Fruit fly (Drosophila melanogaster) whole organism, embryonic: ENCODE data around the gene CG15803.

Source experiments
- Antp ChIP-seq: fragments of 200-800 bp; sonication (Bioruptor generic); optimal IDR thresholded peaks from 3 replicates; lab custom pipeline; 2016; ENCODE audit warnings: missing biosample characterization, missing genetic modification characterization
- Asciz ChIP-seq: fragments of 200-800 bp; sonication (Bioruptor generic); optimal IDR thresholded peaks from 2 replicates; lab custom pipeline; 2017; ENCODE audit warnings: missing biosample characterization, mild to moderate bottlenecking, missing genetic modification characterization, missing genetic modification reagents
- Bdp1 ChIP-seq: fragments of 200-800 bp; sonication (Bioruptor generic); optimal IDR thresholded peaks from 3 replicates; lab custom pipeline; 2016; ENCODE audit warnings: missing biosample characterization, missing genetic modification characterization
- Bteb2 ChIP-seq: fragments of 200-800 bp; sonication (Bioruptor generic); optimal IDR thresholded peaks from 2 replicates; lab custom pipeline; 2016; ENCODE audit warnings: missing biosample characterization, missing genetic modification characterization
- CG11085 ChIP-seq: fragments of 200-800 bp; sonication (Bioruptor generic); IDR thresholded peaks from 2 replicates; pipeline ENCODE4 v1.3.6; 2022; ENCODE audit warnings: missing biosample characterization, missing genetic modification characterization
- CG12744 ChIP-seq: fragments of 200-800 bp; sonication (Bioruptor generic); optimal IDR thresholded peaks from 2 replicates; lab custom pipeline; 2016; ENCODE audit warnings: missing biosample characterization, missing genetic modification characterization
- CG14441 ChIP-seq: fragments of 200-800 bp; sonication (Bioruptor generic); IDR thresholded peaks from 2 replicates; pipeline ENCODE4 v1.3.6; 2022; ENCODE audit warnings: missing biosample characterization, missing genetic modification characterization
- CG14667 ChIP-seq: fragments of 200-800 bp; sonication (Bioruptor generic); IDR thresholded peaks from 2 replicates; pipeline ENCODE4 v1.3.6; 2022; ENCODE audit warnings: missing biosample characterization, missing genetic modification characterization
- CG15601 ChIP-seq: fragments of 200-800 bp; sonication (Bioruptor generic); optimal IDR thresholded peaks from 3 replicates; lab custom pipeline; 2019; ENCODE audit warnings: missing biosample characterization, mild to moderate bottlenecking, missing genetic modification characterization, moderate library complexity
- CG30431 ChIP-seq: fragments of 200-800 bp; sonication (Bioruptor generic); optimal IDR thresholded peaks from 2 replicates; lab custom pipeline; 2017; ENCODE audit warnings: missing biosample characterization, missing genetic modification characterization
- CG31224 ChIP-seq: fragments of 200-800 bp; sonication (Bioruptor generic); IDR thresholded peaks from 2 replicates; pipeline ENCODE4 v1.3.6; 2022; ENCODE audit warnings: missing biosample characterization, missing genetic modification characterization
- CG31365 ChIP-seq: fragments of 200-800 bp; sonication (Bioruptor generic); optimal IDR thresholded peaks from 2 replicates; lab custom pipeline; 2018; ENCODE audit warnings: missing biosample characterization, mild to moderate bottlenecking, missing genetic modification characterization
- CG32767 ChIP-seq: fragments of 200-800 bp; sonication (Bioruptor generic); IDR thresholded peaks from 2 replicates; pipeline ENCODE4 v1.3.6; 2022; ENCODE audit warnings: missing biosample characterization, missing genetic modification characterization
- CG34422 ChIP-seq: fragments of 200-800 bp; sonication (Bioruptor generic); IDR thresholded peaks from 3 replicates; pipeline ENCODE4 v1.3.6; 2022; ENCODE audit warnings: missing biosample characterization, missing genetic modification characterization
- CG3726 ChIP-seq: fragments of 200-800 bp; sonication (Bioruptor generic); IDR thresholded peaks from 3 replicates; pipeline ENCODE4, ENCODE4 v1.3.6; 2022; ENCODE audit warnings: missing biosample characterization, missing genetic modification characterization
- CG4282 ChIP-seq: fragments of 200-800 bp; sonication (Bioruptor generic); optimal IDR thresholded peaks from 2 replicates; lab custom pipeline; 2016; ENCODE audit warnings: missing biosample characterization, missing genetic modification characterization
- CG4617 ChIP-seq: fragments of 200-800 bp; sonication (Bioruptor generic); optimal IDR thresholded peaks from 3 replicates; lab custom pipeline; 2016; ENCODE audit warnings: missing biosample characterization, missing genetic modification characterization, borderline replicate concordance
- CG5953 ChIP-seq: fragments of 200-800 bp; sonication (Bioruptor generic); IDR thresholded peaks from 2 replicates; pipeline ENCODE4 v1.3.6; 2022; ENCODE audit warnings: missing biosample characterization, missing genetic modification characterization
- CG6654 ChIP-seq: fragments of 200-800 bp; sonication (Bioruptor generic); optimal IDR thresholded peaks from 2 replicates; lab custom pipeline; 2017; ENCODE audit warnings: missing biosample characterization, mild to moderate bottlenecking, missing genetic modification characterization
- CG7963 ChIP-seq: fragments of 200-800 bp; sonication (Bioruptor generic); IDR thresholded peaks from 3 replicates; pipeline ENCODE4 v1.3.6; 2022; ENCODE audit warnings: missing biosample characterization, missing genetic modification characterization; ENCODE audit not compliant: partially characterized antibody
- CG9609 ChIP-seq: fragments of 200-800 bp; sonication (Bioruptor generic); optimal IDR thresholded peaks from 3 replicates; lab custom pipeline; 2016; ENCODE audit warnings: missing biosample characterization, missing genetic modification characterization
- Camta ChIP-seq: fragments of 200-800 bp; sonication (Bioruptor generic); optimal IDR thresholded peaks from 2 replicates; lab custom pipeline; 2016; ENCODE audit warnings: missing biosample characterization, missing genetic modification characterization
- CoRest ChIP-seq: fragments of 200-800 bp; sonication (Bioruptor generic); optimal IDR thresholded peaks from 3 replicates; lab custom pipeline; 2018; ENCODE audit warnings: missing biosample characterization, mild to moderate bottlenecking, missing genetic modification characterization, moderate library complexity
- D19A ChIP-seq: fragments of 200-800 bp; optimal IDR thresholded peaks from 3 replicates; lab custom pipeline; 2019; ENCODE audit warnings: missing biosample characterization, mild to moderate bottlenecking, missing genetic modification characterization, moderate library complexity
- Deaf1 ChIP-seq: fragments of 200-800 bp; optimal IDR thresholded peaks from 3 replicates; lab custom pipeline; 2019; ENCODE audit warnings: missing biosample characterization, mild to moderate bottlenecking, missing genetic modification characterization, moderate library complexity
- Dfd ChIP-seq, 2 experiments: fragments of >200 bp; optimal IDR thresholded peaks; 2 replicates each; lab custom pipeline; 2017; ENCODE audit warnings: missing biosample characterization in 2 of 2, missing genetic modification characterization in 2 of 2
- ERR ChIP-seq: fragments of 200-800 bp; sonication (Bioruptor generic); optimal IDR thresholded peaks from 2 replicates; lab custom pipeline; 2016; ENCODE audit warnings: missing biosample characterization, missing genetic modification characterization
- Ets65A ChIP-seq: fragments of 200-800 bp; sonication (Bioruptor generic); peaks from one replicate; lab custom pipeline; 2016; ENCODE audit warnings: missing biosample characterization, missing genetic modification characterization
- Fer2 ChIP-seq: fragments of 200-800 bp; sonication (Bioruptor generic); optimal IDR thresholded peaks from 2 replicates; lab custom pipeline; 2018; ENCODE audit warnings: missing biosample characterization, mild to moderate bottlenecking, missing genetic modification characterization, moderate library complexity
- GATAe ChIP-seq: fragments of 200-800 bp; sonication (Bioruptor generic); conservative IDR thresholded peaks from 2 replicates; pipeline ENCODE4 v1.3.6; 2022; ENCODE audit warnings: missing biosample characterization, missing genetic modification characterization
- HLHmδ ChIP-seq: fragments of 200-800 bp; sonication (Bioruptor generic); optimal IDR thresholded peaks from 2 replicates; lab custom pipeline; 2018; ENCODE audit warnings: missing biosample characterization, mild to moderate bottlenecking, missing genetic modification characterization, moderate library complexity
- HmgZ ChIP-seq: fragments of 200-800 bp; sonication (Bioruptor generic); optimal IDR thresholded peaks from 2 replicates; lab custom pipeline; 2018; ENCODE audit warnings: missing biosample characterization, mild to moderate bottlenecking, missing genetic modification characterization
- Hr78 ChIP-seq, 2 experiments: fragments of 200-800 bp in 1 of 2; fragments of >200 bp in 1 of 2; sonication (Bioruptor generic) in 1 of 2; optimal IDR thresholded peaks; 2 replicates each; lab custom pipeline; 2017 to 2019; ENCODE audit warnings: missing biosample characterization in 2 of 2, missing genetic modification characterization in 2 of 2, mild to moderate bottlenecking in 1 of 2, moderate library complexity in 1 of 2
- Lhr ChIP-seq: fragments of 200-800 bp; sonication (Bioruptor generic); optimal IDR thresholded peaks from 3 replicates; lab custom pipeline; 2017; ENCODE audit warnings: mild to moderate bottlenecking, missing biosample characterization, missing genetic modification reagents, missing genetic modification characterization
- MTF-1 ChIP-seq: fragments of 200-800 bp; sonication (Bioruptor generic); optimal IDR thresholded peaks from 2 replicates; lab custom pipeline; 2018; ENCODE audit warnings: missing biosample characterization, mild to moderate bottlenecking, missing genetic modification characterization, borderline replicate concordance
- Scr ChIP-seq: fragments of 200-800 bp; sonication (Bioruptor generic); IDR thresholded peaks from 2 replicates; pipeline ENCODE4 v1.3.6; 2022; ENCODE audit warnings: missing biosample characterization, missing genetic modification characterization; ENCODE audit not compliant: partially characterized antibody
- Side ChIP-seq: fragments of 200-800 bp; sonication (Bioruptor generic); optimal IDR thresholded peaks from 2 replicates; lab custom pipeline; 2016; ENCODE audit warnings: missing biosample characterization, missing genetic modification characterization
- ase ChIP-seq: fragments of 200-800 bp; sonication (Bioruptor generic); IDR thresholded peaks from 3 replicates; pipeline ENCODE4 v1.3.6; 2022; ENCODE audit warnings: missing biosample characterization, missing genetic modification characterization
- dan ChIP-seq: fragments of 200-800 bp; sonication (Bioruptor generic); IDR thresholded peaks from 2 replicates; pipeline ENCODE4 v1.3.6; 2022; ENCODE audit warnings: missing biosample characterization, missing genetic modification characterization
- dysf ChIP-seq: fragments of 200-800 bp; sonication (Bioruptor generic); IDR thresholded peaks from 3 replicates; pipeline ENCODE4 v1.3.6; 2022; ENCODE audit warnings: missing biosample characterization, missing genetic modification characterization
- ftz-f1 ChIP-seq: fragments of 200-800 bp; sonication (Bioruptor generic); optimal IDR thresholded peaks from 2 replicates; lab custom pipeline; 2016; ENCODE audit warnings: missing biosample characterization, missing genetic modification characterization
- gsb ChIP-seq: fragments of 200-800 bp; sonication (Bioruptor generic); IDR thresholded peaks from 2 replicates; pipeline ENCODE4 v1.3.6; 2022; ENCODE audit warnings: missing biosample characterization, missing genetic modification characterization
- lola ChIP-seq, 3 experiments: fragments of >200 bp in 2 of 3; fragments of 200-800 bp in 1 of 3; sonication (Bioruptor generic) in 1 of 3; optimal IDR thresholded peaks; 2 replicates each; lab custom pipeline; 2017 to 2019; ENCODE audit warnings: missing biosample characterization in 3 of 3, missing genetic modification characterization in 3 of 3, mild to moderate bottlenecking in 1 of 3, moderate library complexity in 1 of 3
- psq ChIP-seq: fragments of 200-800 bp; sonication (Bioruptor generic); optimal IDR thresholded peaks from 2 replicates; lab custom pipeline; 2017; ENCODE audit warnings: missing biosample characterization, missing genetic modification characterization
- run ChIP-seq: fragments of 200-800 bp; sonication (Bioruptor generic); optimal IDR thresholded peaks from 3 replicates; lab custom pipeline; 2018; ENCODE audit warnings: missing biosample characterization, mild to moderate bottlenecking, missing genetic modification characterization
- scrt ChIP-seq: fragments of 200-800 bp; sonication (Bioruptor generic); optimal IDR thresholded peaks from 2 replicates; lab custom pipeline; 2018; ENCODE audit warnings: missing biosample characterization, mild to moderate bottlenecking, missing genetic modification characterization, moderate library complexity
- sd ChIP-seq: fragments of 200-800 bp; sonication (Bioruptor generic); optimal IDR thresholded peaks from 3 replicates; lab custom pipeline; 2018; ENCODE audit warnings: missing biosample characterization, mild to moderate bottlenecking, missing genetic modification characterization, moderate library complexity
- stwl ChIP-seq: fragments of 200-800 bp; sonication (Bioruptor generic); optimal IDR thresholded peaks from 3 replicates; lab custom pipeline; 2018; ENCODE audit warnings: missing biosample characterization, mild to moderate bottlenecking, missing genetic modification characterization, moderate library complexity
- unpg ChIP-seq: fragments of 200-800 bp; sonication (Bioruptor generic); optimal IDR thresholded peaks from 3 replicates; lab custom pipeline; 2018; ENCODE audit warnings: missing biosample characterization, mild to moderate bottlenecking, missing genetic modification characterization, moderate library complexity
- zen2 ChIP-seq: fragments of 200-800 bp; sonication (Bioruptor generic); IDR thresholded peaks from 3 replicates; pipeline ENCODE4 v1.3.6; 2022; ENCODE audit warnings: missing biosample characterization, missing genetic modification characterization; ENCODE audit not compliant: partially characterized antibody

CG15803 gene

DNA sequence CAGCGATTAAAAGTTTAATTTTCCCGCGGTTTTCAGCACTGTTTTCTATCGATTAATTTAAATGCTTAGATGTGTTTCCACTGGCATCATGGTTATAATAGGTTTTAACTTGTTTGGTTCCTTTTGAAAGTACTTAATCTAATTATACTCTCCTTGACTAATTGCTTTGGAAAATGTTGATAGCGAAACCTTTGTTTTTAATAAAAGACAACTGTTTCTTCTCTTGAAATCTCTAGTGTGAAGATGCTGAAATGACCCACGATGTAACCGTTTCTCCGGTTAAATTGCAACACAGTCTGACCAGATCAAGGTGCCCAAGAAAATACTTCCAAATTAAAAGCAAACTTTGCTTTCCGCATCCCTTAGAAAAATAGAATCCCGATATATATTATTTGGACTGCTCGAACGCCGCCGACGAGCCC, 61.6 kb downstream of the CG15803 start, which contains the start of gene Dlc90F (continued):
- TF ChIP-seq ERR (GFP tag; lab: Kevin White, UChicago) (peak; percentile 62), CG32767 (0 out of 2 replicates have a peak, but pooled peaks have one; percentile 15), Side (peak; percentile 85), ase (peak; percentile 65; the same call in 2 of the 3 replicates), MTF-1 (GFP tag; lab: Kevin White, UChicago) (no peak), CG4617 (GFP tag; lab: Kevin White, UChicago) (peak; percentile 20), Dfd (GFP tag; optimal IDR thresholded peaks at IDR 0.05; lab: Kevin White, UChicago) (peak in 1 of 2 experiments; percentile 19), sd (tag; lab: Kevin White, UChicago) (peak; percentile 22), psq (no peak), CG14441 (GFP tag; lab: Robert Waterston, UW) (peak; percentile 81), Hr78 (GFP tag; optimal IDR thresholded peaks at IDR 0.05; lab: Kevin White, UChicago) (no peak), Asciz (GFP tag; lab: Kevin White, UChicago) (peak; percentile 12), Antp (GFP tag; lab: Kevin White, UChicago) (peak; percentile 81), dan (GFP tag; lab: Robert Waterston, UW) (no peak; the same call in 1 of the 2 replicates), unpg (GFP tag; lab: Kevin White, UChicago) (peak; percentile 78), Camta (GFP tag; lab: Kevin White, UChicago) (peak; percentile 78), CG34422 (GFP tag; lab: Robert Waterston, UW) (peak; percentile 74), dysf (GFP tag; lab: Robert Waterston, UW) (peak; percentile 86), CG15601 (tag; lab: Kevin White, UChicago) (peak; percentile 80), gsb (no peak), CoRest (peak; percentile 90), CG3726 (GFP tag; lab: Robert Waterston, UW) (peak; percentile 72; the same call in 1 of the 3 replicates), CG14667 (GFP tag; lab: Robert Waterston, UW) (peak; percentile 77), Scr (GFP tag; lab: Robert Waterston, UW) (peak; percentile 69), CG12744 (GFP tag; lab: Kevin White, UChicago) (peak; percentile 64), Lhr (GFP tag; lab: Kevin White, UChicago) (peak; percentile 95), lola (GFP tag; optimal IDR thresholded peaks at IDR 0.05; lab: Kevin White, UChicago) (peak in 1 of 3 experiments; percentile 74), Bteb2 (GFP tag; lab: Kevin White, UChicago) (peak; percentile 46), Fer2 (tag; lab: Kevin White, UChicago) (peak; percentile 34), CG30431 (peak; percentile 61), Deaf1 (tag; lab: Kevin White, UChicago) (peak; percentile 26), D19A (peak; percentile 20), CG7963 (GFP tag; lab: Robert Waterston, UW) (no peak), HmgZ (tag; lab: Kevin White, UChicago) (peak; percentile 81), stwl (peak; percentile 87)

DNA sequence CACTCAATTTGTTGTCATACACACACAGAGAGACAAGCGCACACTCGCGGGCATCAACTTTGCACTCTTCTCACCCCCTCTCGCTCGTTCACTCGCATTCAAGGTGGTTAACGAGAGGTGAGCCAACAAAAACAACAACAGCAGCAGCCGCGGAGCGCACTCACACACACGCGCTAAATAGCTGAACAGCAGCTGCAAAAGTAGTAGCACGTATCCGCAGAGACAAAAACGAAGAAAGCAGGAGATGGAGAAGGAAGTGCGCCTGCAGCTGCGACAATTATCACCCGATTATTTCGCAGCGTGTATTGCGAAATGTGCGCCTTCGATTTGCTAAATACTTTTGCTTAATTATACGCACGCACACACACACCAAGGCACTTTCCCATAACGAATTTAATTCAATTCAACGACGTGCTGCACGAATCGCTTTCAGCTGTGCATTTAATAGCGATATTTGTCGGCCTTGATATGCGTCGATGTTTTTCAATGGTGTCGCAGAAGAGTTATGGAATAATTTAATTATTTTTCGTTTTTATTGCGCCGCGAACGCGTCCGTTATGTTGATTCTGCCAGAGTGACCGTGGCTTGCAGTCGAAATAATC, 62.1 kb downstream of the CG15803 start:
- no peak for TF ChIP-seq CG5953
- peak; percentile 61 for TF ChIP-seq Ets65A (GFP tag; lab: Kevin White, UChicago)
- TF ChIP-seq CG11085: no peak
- no peak for TF ChIP-seq GATAe (GFP tag; lab: Robert Waterston, UW)
- no peak for TF ChIP-seq CG6654 (GFP tag; lab: Kevin White, UChicago)
- TF ChIP-seq run: peak; percentile 31
- TF ChIP-seq CG9609 (GFP tag; lab: Kevin White, UChicago): no peak
- TF ChIP-seq HLHmδ: peak; percentile 91
- no peak for TF ChIP-seq scrt
- TF ChIP-seq ftz-f1 (GFP tag; lab: Kevin White, UChicago): peak; percentile 97
- no peak for TF ChIP-seq Bdp1 (GFP tag; lab: Kevin White, UChicago)
- TF ChIP-seq zen2: no peak
- no peak for TF ChIP-seq CG31365 (tag; lab: Kevin White, UChicago)
- no peak for TF ChIP-seq CG31224 (GFP tag; lab: Robert Waterston, UW)
- peak; percentile 13 for TF ChIP-seq CG4282 (GFP tag; lab: Kevin White, UChicago)
